Fruit fly (Drosophila melanogaster): ENCODE measurements around the gene Fim.

- TF ChIP-seq jumu (GFP tag; optimal IDR thresholded peaks at IDR 0.05) (no peak), CG18011 (GFP tag; optimal IDR thresholded peaks at IDR 0.05) (no peak), ttk (GFP tag; IDR thresholded peaks at IDR 0.05) (no peak), CG32772 (GFP tag; IDR thresholded peaks at IDR 0.05) (no peak), CG17186 (GFP tag; optimal IDR thresholded peaks at IDR 0.05) (no peak), H2.0 (GFP tag; IDR thresholded peaks at IDR 0.05) (no peak), CG8944 (GFP tag; optimal IDR thresholded peaks at IDR 0.05) (no peak), CG2678 (tag; optimal IDR thresholded peaks at IDR 0.05) (no peak)
Observed at dm6 chrX:17254094-17254493, 47.6 kb downstream of the Fim start.

All from whole organism, embryonic.